Fruit fly (Drosophila melanogaster): ENCODE measurements around the gene CG31643.

Gene CG31643

dm6 chr2L:6088371-6089365, 50.8 kb downstream of the CG31643 start (continued):
- TF ChIP-seq CG15696 (tag; optimal IDR thresholded peaks at IDR 0.05) (peak; percentile 1), CG33213 (GFP tag; optimal IDR thresholded peaks at IDR 0.05) (no peak), fd96Cb (tag; optimal IDR thresholded peaks at IDR 0.05) (no peak), CG6791 (GFP tag; IDR thresholded peaks at IDR 0.05; ENCODE audit: partially characterized antibody) (peak; percentile 74), bcd (GFP tag; optimal IDR thresholded peaks at IDR 0.05) (peak; percentile 24), CG30431 (GFP tag; optimal IDR thresholded peaks at IDR 0.05) (no peak), gt (GFP tag; IDR thresholded peaks at IDR 0.05) (no peak), sens (GFP tag) (peak; percentile 91), usp (GFP tag; optimal IDR thresholded peaks at IDR 0.05) (no peak), tx (GFP tag; optimal IDR thresholded peaks at IDR 0.05) (no peak), Fer2 (tag; optimal IDR thresholded peaks at IDR 0.05) (no peak), CG7357 (GFP tag; IDR thresholded peaks at IDR 0.05) (no peak), NC2β (GFP tag; optimal IDR thresholded peaks at IDR 0.05) (peak; percentile 4), abd-A (tag; optimal IDR thresholded peaks at IDR 0.05) (peak; percentile 95), CG32767 (GFP tag; IDR thresholded peaks at IDR 0.05) (peak; percentile 88), sd (tag; optimal IDR thresholded peaks at IDR 0.05) (peak; percentile 87), CG18619 (GFP tag; optimal IDR thresholded peaks at IDR 0.05) (peak; percentile 62), bowl (GFP tag; IDR thresholded peaks at IDR 0.05) (no peak), dan (GFP tag; IDR thresholded peaks at IDR 0.05) (no peak), CG18476 (GFP tag; optimal IDR thresholded peaks at IDR 0.05) (no peak), CG16779 (GFP tag; IDR thresholded peaks at IDR 0.05) (no peak), wdn (GFP tag; IDR thresholded peaks at IDR 0.05) (no peak; the same call in 1 of the 2 replicates), croc (GFP tag; conservative IDR thresholded peaks at IDR 0.05) (no peak), Atf6 (GFP tag; IDR thresholded peaks at IDR 0.05) (no peak), az2 (GFP tag; optimal IDR thresholded peaks at IDR 0.05) (no peak), tio (GFP tag; optimal IDR thresholded peaks at IDR 0.05) (no peak), stwl (tag; optimal IDR thresholded peaks at IDR 0.05) (peak; percentile 92), CG9215 (GFP tag; IDR thresholded peaks at IDR 0.05) (no peak), lola (GFP tag; optimal IDR thresholded peaks at IDR 0.05) (peak in 1 of 3 experiments; percentile 2), Dek (tag; optimal IDR thresholded peaks at IDR 0.05) (peak; percentile 5), NK7.1 (GFP tag; optimal IDR thresholded peaks at IDR 0.05) (no peak), D19B (GFP tag; optimal IDR thresholded peaks at IDR 0.05) (no peak), rib (GFP tag; IDR thresholded peaks at IDR 0.05) (peak; percentile 77), twi (tag; optimal IDR thresholded peaks at IDR 0.05) (peak; percentile 99), CG31224 (GFP tag; IDR thresholded peaks at IDR 0.05) (no peak), ab (GFP tag; optimal IDR thresholded peaks at IDR 0.05) (peak; percentile 73), nerfin-1 (tag; optimal IDR thresholded peaks at IDR 0.05) (peak; percentile 76), CG3838 (GFP tag; optimal IDR thresholded peaks at IDR 0.05) (peak; percentile 61), mirr (GFP tag; optimal IDR thresholded peaks at IDR 0.05) (peak; percentile 94), CG12219 (GFP tag; optimal IDR thresholded peaks at IDR 0.05) (no peak), CG15269 (tag; optimal IDR thresholded peaks at IDR 0.05) (no peak), Sox100B (GFP tag; optimal IDR thresholded peaks at IDR 0.05) (peak; percentile 48), zfh2 (GFP tag; optimal IDR thresholded peaks at IDR 0.05) (peak; percentile 42), tin (GFP tag; optimal IDR thresholded peaks at IDR 0.05) (no peak), CG3726 (GFP tag; IDR thresholded peaks at IDR 0.05) (no peak), Hsf (GFP tag; optimal IDR thresholded peaks at IDR 0.05) (no peak), CG10654 (GFP tag; optimal IDR thresholded peaks at IDR 0.05) (no peak), Dfd (GFP tag; optimal IDR thresholded peaks at IDR 0.05) (no peak), Bgb (GFP tag; IDR thresholded peaks at IDR 0.05; ENCODE audit: partially characterized antibody) (peak; percentile 75)

All from whole organism, embryonic.